Worm (Caenorhabditis elegans): ENCODE measurements around the gene glc-1.
A peak's percentile ranks its signal among the peaks of the same experiment; 100 is the strongest.

Gene glc-1

ce11 chrV:16224027-16224426 is 4.6 kb downstream of the glc-1 start, which contains the start of gene stdh-2:
stdh-2 (plus strand) TSS chrV:16224327.
- TF ChIP-seq fos-1 (tag; optimal IDR thresholded peaks at IDR 0.05) (no peak), ceh-28 (tag; optimal IDR thresholded peaks at IDR 0.05) (no peak), fkh-10 (GFP tag; optimal IDR thresholded peaks at IDR 0.05) (no peak), nhr-76 (tag; optimal IDR thresholded peaks at IDR 0.05) (no peak), lsy-12 (tag; optimal IDR thresholded peaks at IDR 0.05) (no peak), nhr-25 (tag; optimal IDR thresholded peaks at IDR 0.05) (no peak), nhr-12 (tag; optimal IDR thresholded peaks at IDR 0.05) (no peak), daf-12 (tag; optimal IDR thresholded peaks at IDR 0.05) (no peak), ztf-4 (tag; optimal IDR thresholded peaks at IDR 0.05) (no peak), ama-1 (optimal IDR thresholded peaks at IDR 0.05) (no peak), egl-27 (tag; optimal IDR thresholded peaks at IDR 0.05) (no peak)

- TF ChIP-seq snpc-4 (tag; optimal IDR thresholded peaks at IDR 0.05) (peak; percentile 22), jun-1 (tag; optimal IDR thresholded peaks at IDR 0.05) (no peak)
Measured at ce11 chrV:16225524-16226116, 6.2 kb downstream of the glc-1 start.

ce11 chrV:16226581-16226980 is 7.1 kb downstream of the glc-1 start, which contains the start of gene F11A5.13:
F11A5.13 (minus strand) TSS chrV:16226681.
- TF ChIP-seq unc-39 (tag; optimal IDR thresholded peaks at IDR 0.05) (no peak), ceh-16 (tag; optimal IDR thresholded peaks at IDR 0.05) (no peak), zag-1 (tag; optimal IDR thresholded peaks at IDR 0.05) (no peak), unc-62 (GFP tag; optimal IDR thresholded peaks at IDR 0.05) (no peak), sea-2 (GFP tag; optimal IDR thresholded peaks at IDR 0.05) (no peak), nfya-1 (tag; optimal IDR thresholded peaks at IDR 0.05; ENCODE audit: insufficient read depth) (no peak), nhr-77 (tag; optimal IDR thresholded peaks at IDR 0.05) (no peak), pqm-1 (tag; optimal IDR thresholded peaks at IDR 0.05) (no peak), elt-3 (tag; optimal IDR thresholded peaks at IDR 0.05) (no peak), aly-2 (tag; optimal IDR thresholded peaks at IDR 0.05) (no peak), nhr-23 (tag; optimal IDR thresholded peaks at IDR 0.05) (no peak), ceh-28 (tag; optimal IDR thresholded peaks at IDR 0.05) (no peak), elt-1 (tag; optimal IDR thresholded peaks at IDR 0.05) (no peak), pha-4 (tag; optimal IDR thresholded peaks at IDR 0.05) (no peak), lin-15B (tag; optimal IDR thresholded peaks at IDR 0.05) (no peak), nhr-43 (tag; optimal IDR thresholded peaks at IDR 0.05; ENCODE audit: poor library complexity, severe bottlenecking) (no peak)

- TF ChIP-seq elt-3 (tag; optimal IDR thresholded peaks at IDR 0.05) (no peak), daf-12 (tag; optimal IDR thresholded peaks at IDR 0.05) (no peak), aly-2 (tag; optimal IDR thresholded peaks at IDR 0.05) (no peak), jun-1 (tag; optimal IDR thresholded peaks at IDR 0.05) (no peak), ceh-82 (tag; optimal IDR thresholded peaks at IDR 0.05) (no peak), ZK546.5 (tag; optimal IDR thresholded peaks at IDR 0.05) (no peak), nhr-237 (tag; optimal IDR thresholded peaks at IDR 0.05) (no peak), fkh-10 (GFP tag; optimal IDR thresholded peaks at IDR 0.05) (no peak), tbx-2 (tag; optimal IDR thresholded peaks at IDR 0.05) (no peak), nhr-43 (tag; optimal IDR thresholded peaks at IDR 0.05; ENCODE audit: poor library complexity, severe bottlenecking) (no peak), ceh-16 (tag; optimal IDR thresholded peaks at IDR 0.05) (no peak), mdl-1 (tag; optimal IDR thresholded peaks at IDR 0.05) (no peak), mml-1 (tag; optimal IDR thresholded peaks at IDR 0.05) (no peak), egl-5 (tag; optimal IDR thresholded peaks at IDR 0.05) (no peak), nhr-77 (tag; optimal IDR thresholded peaks at IDR 0.05) (no peak)
Measured at ce11 chrV:16229439-16229838, 10.0 kb downstream of the glc-1 start.

- TF ChIP-seq fos-1 (tag; optimal IDR thresholded peaks at IDR 0.05) (no peak), lsy-12 (tag; optimal IDR thresholded peaks at IDR 0.05) (no peak), nhr-77 (tag; optimal IDR thresholded peaks at IDR 0.05) (no peak), daf-12 (tag; optimal IDR thresholded peaks at IDR 0.05) (no peak), ama-1 (optimal IDR thresholded peaks at IDR 0.05) (no peak), elt-1 (tag; optimal IDR thresholded peaks at IDR 0.05) (no peak), hmg-11 (tag; optimal IDR thresholded peaks at IDR 0.05) (no peak)
Measured at ce11 chrV:16229896-16230295, 10.5 kb downstream of the glc-1 start, which contains the start of the genes F21H7.2 and F21H7.12. F21H7.2 (minus strand) TSS chrV:16229996. F21H7.12 (plus strand) TSS chrV:16230165.

Data from whole organism, L3 larva.